Fruit fly (Drosophila melanogaster): Measurements from ENCODE around the gene CG12268.

CG12268 gene

DNA sequence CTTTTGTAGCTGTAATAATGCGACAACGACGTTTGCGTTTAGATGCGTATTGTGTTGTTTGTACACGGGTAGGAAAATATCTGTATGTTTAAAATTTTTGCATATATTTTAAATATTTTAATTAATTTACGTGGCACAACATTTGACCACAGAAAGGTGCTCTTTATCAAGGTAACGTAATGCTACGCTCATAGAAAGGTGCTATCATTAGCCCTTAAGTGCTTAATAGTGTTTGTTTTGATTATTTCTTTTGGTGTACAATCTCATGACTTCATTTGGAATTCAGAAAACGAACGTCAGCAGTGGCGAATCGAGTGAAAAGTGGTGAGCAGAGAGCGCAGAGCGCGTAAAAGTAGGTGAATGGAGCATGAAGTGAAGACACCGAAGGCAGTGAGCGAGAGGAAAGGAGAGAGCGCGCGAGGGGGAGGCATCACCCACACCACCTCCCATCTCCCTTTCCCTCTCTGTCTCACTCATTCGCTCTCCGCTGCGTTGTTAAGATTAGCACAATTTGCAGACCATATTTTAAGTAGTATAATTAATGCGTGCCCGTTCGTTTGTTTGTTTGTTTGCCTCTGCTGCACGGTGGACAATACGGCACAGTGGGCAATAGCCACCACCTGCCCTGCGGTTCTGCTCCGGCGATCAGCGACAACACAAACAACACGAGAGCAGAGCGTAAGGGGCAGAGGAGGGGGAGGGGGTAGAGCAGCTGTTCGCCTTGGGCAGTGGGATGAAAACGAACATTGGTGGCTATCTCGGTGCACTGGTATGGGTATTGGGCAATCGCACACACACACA, 26.3 kb downstream of the CG12268 start (continued):
- TF ChIP-seq Sox102F (GFP tag; optimal IDR thresholded peaks at IDR 0.05), result peak; percentile 66
- no peak for TF ChIP-seq zfh2 (GFP tag; optimal IDR thresholded peaks at IDR 0.05)
- TF ChIP-seq Ptx1 (GFP tag; IDR thresholded peaks at IDR 0.05), result peak; percentile 62
- TF ChIP-seq Pdp1 (GFP tag; optimal IDR thresholded peaks at IDR 0.05), result no peak
- peak; percentile 64 for TF ChIP-seq ATbp (GFP tag; optimal IDR thresholded peaks at IDR 0.05)
- TF ChIP-seq CrebB (tag; optimal IDR thresholded peaks at IDR 0.05), result peak; percentile 33
- TF ChIP-seq Atf6 (GFP tag; IDR thresholded peaks at IDR 0.05), result peak; percentile 14; the same call in 1 of the 2 replicates
- TF ChIP-seq CG18476 (GFP tag; optimal IDR thresholded peaks at IDR 0.05), result peak; percentile 15
- peak; percentile 48 for TF ChIP-seq CG10209 (GFP tag; optimal IDR thresholded peaks at IDR 0.05)
- TF ChIP-seq Taf1 (GFP tag; IDR thresholded peaks at IDR 0.05), result peak; percentile 43; the same call in 1 of the 2 replicates
- no peak for TF ChIP-seq run (tag; optimal IDR thresholded peaks at IDR 0.05)
- no peak for TF ChIP-seq disco-r (GFP tag; optimal IDR thresholded peaks at IDR 0.05)
- no peak for TF ChIP-seq fu2 (GFP tag; optimal IDR thresholded peaks at IDR 0.05)
- no peak for TF ChIP-seq slou (GFP tag; optimal IDR thresholded peaks at IDR 0.05)
- no peak for TF ChIP-seq CG8359 (GFP tag; optimal IDR thresholded peaks at IDR 0.05; ENCODE audit: borderline replicate concordance)
- TF ChIP-seq Antp (GFP tag; optimal IDR thresholded peaks at IDR 0.05), result no peak
- no peak for TF ChIP-seq prd (optimal IDR thresholded peaks at IDR 0.05)
- peak; percentile 32; the same call in 1 of the 3 replicates for TF ChIP-seq prd (GFP tag; IDR thresholded peaks at IDR 0.05)
- TF ChIP-seq Sin3A (optimal IDR thresholded peaks at IDR 0.05), result no peak
- peak; percentile 19 for TF ChIP-seq schlank (tag; optimal IDR thresholded peaks at IDR 0.05)
- no peak for TF ChIP-seq BEAF-32 (GFP tag; optimal IDR thresholded peaks at IDR 0.05)
- TF ChIP-seq CG2202 (tag; optimal IDR thresholded peaks at IDR 0.05), result no peak
- TF ChIP-seq CG10274 (GFP tag; optimal IDR thresholded peaks at IDR 0.05), result no peak
- peak; percentile 50 for TF ChIP-seq bbx (GFP tag; IDR thresholded peaks at IDR 0.05; ENCODE audit: partially characterized antibody)
- TF ChIP-seq Hr39 (optimal IDR thresholded peaks at IDR 0.05), result no peak
- no peak for TF ChIP-seq caup (GFP tag; optimal IDR thresholded peaks at IDR 0.05; ENCODE audit: severe bottlenecking)
- peak; percentile 8 for TF ChIP-seq Ets65A (GFP tag)
- no peak for TF ChIP-seq CHES-1-like (GFP tag; optimal IDR thresholded peaks at IDR 0.05)
- no peak for TF ChIP-seq Camta (GFP tag; optimal IDR thresholded peaks at IDR 0.05)
- peak; percentile 28 for TF ChIP-seq CG9727 (GFP tag; optimal IDR thresholded peaks at IDR 0.05)
- no peak for TF ChIP-seq CG4424 (GFP tag; optimal IDR thresholded peaks at IDR 0.05)
- TF ChIP-seq CG1602 (GFP tag; optimal IDR thresholded peaks at IDR 0.05), result no peak
- TF ChIP-seq CG5180 (GFP tag; optimal IDR thresholded peaks at IDR 0.05), result peak; percentile 18
- TF ChIP-seq sc (optimal IDR thresholded peaks at IDR 0.05), result no peak
- TF ChIP-seq sc (GFP tag; optimal IDR thresholded peaks at IDR 0.05), result no peak
- no peak for TF ChIP-seq ham (GFP tag; IDR thresholded peaks at IDR 0.05)
- TF ChIP-seq CG16815 (GFP tag; optimal IDR thresholded peaks at IDR 0.05), result no peak
- TF ChIP-seq CG12769 (tag; optimal IDR thresholded peaks at IDR 0.05), result peak; percentile 87
- no peak for TF ChIP-seq NC2α (GFP tag; optimal IDR thresholded peaks at IDR 0.05)
- TF ChIP-seq her (GFP tag; optimal IDR thresholded peaks at IDR 0.05), result no peak
- no peak for TF ChIP-seq CG4404 (GFP tag; IDR thresholded peaks at IDR 0.05)
- no peak for TF ChIP-seq CG7745 (tag; optimal IDR thresholded peaks at IDR 0.05)
- TF ChIP-seq chm (GFP tag; IDR thresholded peaks at IDR 0.05), result peak; percentile 68; the same call in 1 of the 2 replicates
- TF ChIP-seq tll (GFP tag; optimal IDR thresholded peaks at IDR 0.05), result no peak
- TF ChIP-seq ase (GFP tag; IDR thresholded peaks at IDR 0.05), result 0 out of 3 replicates have a peak, but pooled peaks have one; percentile 27
- TF ChIP-seq lov (optimal IDR thresholded peaks at IDR 0.05), result no peak
- TF ChIP-seq lov (GFP tag; IDR thresholded peaks at IDR 0.05), result peak; percentile 4; the same call in 1 of the 3 replicates
- peak; percentile 39 for TF ChIP-seq tap (tag; optimal IDR thresholded peaks at IDR 0.05)
- no peak for TF ChIP-seq CG8924 (tag; optimal IDR thresholded peaks at IDR 0.05)
- TF ChIP-seq CG6765 (GFP tag; optimal IDR thresholded peaks at IDR 0.05), result no peak

Measured in whole organism, embryonic.